Worm (Caenorhabditis elegans): ENCODE measurements around the gene srz-10.

srz-10 gene

DNA sequence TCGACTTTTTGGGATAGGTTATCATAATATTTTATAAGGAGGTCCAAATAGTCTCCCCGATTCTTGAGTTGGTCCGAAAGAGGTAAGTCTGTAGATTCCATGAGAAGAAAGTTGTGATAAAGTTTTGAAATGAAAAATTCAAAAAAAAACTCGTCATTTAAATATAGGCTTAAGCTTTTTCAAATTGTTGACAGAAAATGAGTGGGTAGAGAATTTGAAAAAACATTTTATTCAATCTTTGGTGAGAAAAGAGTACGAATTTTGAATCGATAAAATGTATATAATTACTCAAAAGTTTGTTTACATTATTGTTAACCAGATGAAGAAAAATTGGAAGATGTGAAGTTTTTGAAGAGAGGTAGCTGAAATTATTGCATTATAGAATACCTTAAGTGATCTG is 3.4 kb downstream of the srz-10 start, which contains the start of gene T26H8.5:
TSS of gene T26H8.5 (minus strand) at position 101 of the 400 bp plus-strand sequence.
- no peak for TF ChIP-seq skn-1 (tag; optimal IDR thresholded peaks at IDR 0.05)
- TF ChIP-seq nhr-237 (tag; optimal IDR thresholded peaks at IDR 0.05): no peak
- TF ChIP-seq sma-9 (GFP tag; optimal IDR thresholded peaks at IDR 0.05): no peak
- TF ChIP-seq sma-9 (tag; optimal IDR thresholded peaks at IDR 0.05): no peak
- no peak for TF ChIP-seq fos-1 (tag; optimal IDR thresholded peaks at IDR 0.05)
- no peak for TF ChIP-seq elt-1 (tag; optimal IDR thresholded peaks at IDR 0.05)
- TF ChIP-seq mbf-1 (tag; optimal IDR thresholded peaks at IDR 0.05): no peak
- TF ChIP-seq elt-3 (tag; optimal IDR thresholded peaks at IDR 0.05): no peak
- no peak for TF ChIP-seq nhr-129 (tag; optimal IDR thresholded peaks at IDR 0.05)
- TF ChIP-seq nhr-11 (tag; optimal IDR thresholded peaks at IDR 0.05): no peak

DNA sequence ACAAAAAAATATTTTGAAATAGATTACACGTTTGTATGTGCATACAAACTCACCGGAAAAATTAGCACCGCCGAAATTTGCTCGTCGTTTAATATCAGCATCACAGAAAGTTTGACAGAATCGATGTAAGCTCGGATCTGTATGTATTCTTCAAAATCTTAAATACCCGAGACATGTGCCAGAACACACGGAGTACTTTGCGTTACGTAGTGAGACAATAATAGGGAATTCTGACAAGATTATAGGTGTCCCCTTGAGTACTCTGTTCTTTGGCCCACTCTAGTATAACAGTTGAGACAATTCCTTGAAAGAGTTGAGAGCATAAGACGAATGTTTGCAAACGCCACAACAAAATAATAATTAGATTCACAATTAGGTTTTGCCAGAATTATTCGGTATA is 5.3 kb downstream of the srz-10 start, which contains the start of gene srx-48:
TSS of gene srx-48 (minus strand) at position 101 of the 400 bp plus-strand sequence.
- no peak for TF ChIP-seq ceh-16 (tag; optimal IDR thresholded peaks at IDR 0.05)
- no peak for TF ChIP-seq ZK546.5 (tag; optimal IDR thresholded peaks at IDR 0.05)
- no peak for TF ChIP-seq unc-55 (GFP tag; optimal IDR thresholded peaks at IDR 0.05)
- no peak for TF ChIP-seq crh-2 (tag; optimal IDR thresholded peaks at IDR 0.05)
- TF ChIP-seq lin-13 (GFP tag; optimal IDR thresholded peaks at IDR 0.05): no peak
- no peak for TF ChIP-seq ztf-1 (GFP tag; conservative IDR thresholded peaks at IDR 0.05)
- no peak for TF ChIP-seq sem-4 (tag; optimal IDR thresholded peaks at IDR 0.05)
- TF ChIP-seq R02D3.7 (tag; optimal IDR thresholded peaks at IDR 0.05): no peak
- no peak for TF ChIP-seq nhr-237 (tag; optimal IDR thresholded peaks at IDR 0.05)
- TF ChIP-seq mbf-1 (tag; optimal IDR thresholded peaks at IDR 0.05): no peak
- TF ChIP-seq unc-62 (GFP tag; optimal IDR thresholded peaks at IDR 0.05): no peak
- TF ChIP-seq sma-3 (GFP tag; optimal IDR thresholded peaks at IDR 0.05): no peak
- TF ChIP-seq F13H6.1 (tag; optimal IDR thresholded peaks at IDR 0.05): no peak

DNA sequence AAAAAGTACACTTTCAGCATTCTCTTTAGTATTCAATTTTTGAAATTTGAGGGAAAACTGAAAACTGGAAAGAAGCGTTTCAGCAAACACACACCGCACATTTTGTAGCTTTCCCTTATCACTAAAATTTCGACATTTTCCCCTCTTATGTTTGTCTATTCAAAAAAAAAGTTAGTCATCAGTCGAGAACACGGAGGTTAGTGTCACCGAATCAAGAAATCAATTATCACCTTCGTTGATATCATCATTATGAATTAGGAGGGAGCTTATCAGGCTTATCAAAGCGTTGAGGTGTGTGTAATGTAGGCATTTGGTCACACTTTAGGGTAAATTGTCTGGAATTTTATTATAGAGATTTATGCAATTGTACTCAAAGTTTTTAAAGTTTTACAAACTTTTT is 10.3 kb downstream of the srz-10 start, which contains the start of gene cpr-3:
TSS of gene cpr-3 (minus strand) at position 104 of the 400 bp plus-strand sequence.
- TF ChIP-seq aly-2 (tag; optimal IDR thresholded peaks at IDR 0.05): no peak
- TF ChIP-seq peb-1 (tag; optimal IDR thresholded peaks at IDR 0.05): no peak
- no peak for TF ChIP-seq unc-55 (GFP tag; optimal IDR thresholded peaks at IDR 0.05)
- TF ChIP-seq nhr-23 (tag; optimal IDR thresholded peaks at IDR 0.05): no peak
- no peak for TF ChIP-seq lin-39 (tag; optimal IDR thresholded peaks at IDR 0.05)
- TF ChIP-seq snpc-4 (tag; optimal IDR thresholded peaks at IDR 0.05): no peak
- no peak for TF ChIP-seq ceh-82 (tag; optimal IDR thresholded peaks at IDR 0.05)
- TF ChIP-seq lin-13 (GFP tag; optimal IDR thresholded peaks at IDR 0.05): no peak
- TF ChIP-seq fos-1 (tag; optimal IDR thresholded peaks at IDR 0.05): peak; percentile 100
- no peak for TF ChIP-seq nhr-25 (tag; optimal IDR thresholded peaks at IDR 0.05)
- no peak for TF ChIP-seq mdl-1 (tag; optimal IDR thresholded peaks at IDR 0.05)
- no peak for TF ChIP-seq zag-1 (tag; optimal IDR thresholded peaks at IDR 0.05)
- TF ChIP-seq mbf-1 (tag; optimal IDR thresholded peaks at IDR 0.05): no peak
- no peak for TF ChIP-seq nhr-11 (tag; optimal IDR thresholded peaks at IDR 0.05)
- no peak for TF ChIP-seq ama-1 (optimal IDR thresholded peaks at IDR 0.05)
- no peak for TF ChIP-seq blmp-1 (tag; optimal IDR thresholded peaks at IDR 0.05; ENCODE audit: insufficient read depth)
- no peak for TF ChIP-seq F13H6.1 (tag; optimal IDR thresholded peaks at IDR 0.05)
- TF ChIP-seq egl-27 (tag; optimal IDR thresholded peaks at IDR 0.05): no peak
- TF ChIP-seq alr-1 (tag; optimal IDR thresholded peaks at IDR 0.05): no peak
- peak; percentile 75 for TF ChIP-seq skn-1 (tag; optimal IDR thresholded peaks at IDR 0.05)
- no peak for TF ChIP-seq unc-62 (GFP tag; optimal IDR thresholded peaks at IDR 0.05)
- TF ChIP-seq nhr-77 (tag; optimal IDR thresholded peaks at IDR 0.05): no peak
- TF ChIP-seq lsy-2 (tag; optimal IDR thresholded peaks at IDR 0.05): no peak
- peak; percentile 64 for TF ChIP-seq crh-2 (tag; optimal IDR thresholded peaks at IDR 0.05)
- TF ChIP-seq sma-9 (GFP tag; optimal IDR thresholded peaks at IDR 0.05): no peak
- no peak for TF ChIP-seq sma-9 (tag; optimal IDR thresholded peaks at IDR 0.05)
- TF ChIP-seq gmeb-1 (tag; optimal IDR thresholded peaks at IDR 0.05): peak; percentile 64
- no peak for TF ChIP-seq nhr-12 (tag; optimal IDR thresholded peaks at IDR 0.05)
- TF ChIP-seq dmd-4 (tag; optimal IDR thresholded peaks at IDR 0.05): no peak
- no peak for TF ChIP-seq nhr-21 (tag; optimal IDR thresholded peaks at IDR 0.05)
- TF ChIP-seq ZK546.5 (tag; optimal IDR thresholded peaks at IDR 0.05): no peak
- TF ChIP-seq sma-3 (GFP tag; optimal IDR thresholded peaks at IDR 0.05): peak; percentile 8
- no peak for TF ChIP-seq ztf-4 (tag; optimal IDR thresholded peaks at IDR 0.05)
- no peak for TF ChIP-seq elt-1 (tag; optimal IDR thresholded peaks at IDR 0.05)
- no peak for TF ChIP-seq sem-4 (tag; optimal IDR thresholded peaks at IDR 0.05)
- TF ChIP-seq elt-3 (tag; optimal IDR thresholded peaks at IDR 0.05): no peak
- TF ChIP-seq ztf-11 (tag; optimal IDR thresholded peaks at IDR 0.05): no peak
